Worm (Caenorhabditis elegans) whole organism, dauer: Measurements from ENCODE around the gene str-180.

Experiments
- unc-62 ChIP-seq: sonication (generic microtip); optimal IDR thresholded peaks from 2 replicates; lab custom pipeline; 2017; ENCODE audit warnings: missing biosample characterization, missing genetic modification reagents, missing genetic modification characterization

The str-180 gene

ce11 chrV:6668741-6669140, at the start of gene str-180:
Gene str-180, minus strand, starts transcription at chrV:6668841.
- TF ChIP-seq unc-62 (GFP tag; lab: Kevin White, UChicago): no peak

- no peak for TF ChIP-seq unc-62 (GFP tag; lab: Kevin White, UChicago)
Measured at ce11 chrV:6718232-6718631, 49.6 kb upstream of the str-180 start, which contains the start of gene srg-30. Gene srg-30, minus strand, starts transcription at chrV:6718332.

- no peak for TF ChIP-seq unc-62 (GFP tag; lab: Kevin White, UChicago)
Measured at ce11 chrV:6710462-6710861, 41.8 kb upstream of the str-180 start, which contains the start of gene sna-1. Gene sna-1, minus strand, starts transcription at chrV:6710679.

ce11 chrV:6709050-6709683, 40.5 kb upstream of the str-180 start, which contains the start of gene dlst-1:
Gene dlst-1, minus strand, starts transcription at chrV:6709101.
- TF ChIP-seq unc-62 (GFP tag; lab: Kevin White, UChicago): no peak

- no peak for TF ChIP-seq unc-62 (GFP tag; lab: Kevin White, UChicago)
Measured at ce11 chrV:6706771-6707170, 38.1 kb upstream of the str-180 start, which contains the start of gene W02F12.4. Gene W02F12.4, minus strand, starts transcription at chrV:6706934.

ce11 chrV:6705367-6705766, 36.7 kb upstream of the str-180 start:
- TF ChIP-seq unc-62 (GFP tag; lab: Kevin White, UChicago): no peak

- TF ChIP-seq unc-62 (GFP tag; lab: Kevin White, UChicago): no peak
Measured at ce11 chrV:6704482-6704881, 35.8 kb upstream of the str-180 start.

- no peak for TF ChIP-seq unc-62 (GFP tag; lab: Kevin White, UChicago)
Measured at ce11 chrV:6702692-6703091, 34.1 kb upstream of the str-180 start, which contains the start of gene era-1. Gene era-1, plus strand, starts transcription at chrV:6703057.

ce11 chrV:6699833-6700232, 31.2 kb upstream of the str-180 start:
- no peak for TF ChIP-seq unc-62 (GFP tag; lab: Kevin White, UChicago)

ce11 chrV:6699021-6699420, 30.4 kb upstream of the str-180 start:
- TF ChIP-seq unc-62 (GFP tag; lab: Kevin White, UChicago): no peak

- TF ChIP-seq unc-62 (GFP tag; lab: Kevin White, UChicago): no peak
Measured at ce11 chrV:6697552-6697951, 28.9 kb upstream of the str-180 start, which contains the start of gene W02F12.2. Gene W02F12.2, minus strand, starts transcription at chrV:6697652.

ce11 chrV:6694668-6695067, 26.0 kb upstream of the str-180 start, which contains the start of gene W02F12.8:
Gene W02F12.8, minus strand, starts transcription at chrV:6694768.
- TF ChIP-seq unc-62 (GFP tag; lab: Kevin White, UChicago): no peak

ce11 chrV:6691813-6692351, 23.2 kb upstream of the str-180 start, which contains the start of gene mtl-1:
Gene mtl-1, minus strand, starts transcription at chrV:6691863.
- TF ChIP-seq unc-62 (GFP tag; lab: Kevin White, UChicago): no peak

ce11 chrV:6690075-6690474, 21.4 kb upstream of the str-180 start:
- TF ChIP-seq unc-62 (GFP tag; lab: Kevin White, UChicago): no peak

- TF ChIP-seq unc-62 (GFP tag; lab: Kevin White, UChicago): no peak
Measured at ce11 chrV:6688392-6688791, 19.8 kb upstream of the str-180 start, which contains the start of gene K11G9.5. Gene K11G9.5, minus strand, starts transcription at chrV:6688492.

- TF ChIP-seq unc-62 (GFP tag; lab: Kevin White, UChicago): no peak
Measured at ce11 chrV:6685963-6686362, 17.3 kb upstream of the str-180 start.

- no peak for TF ChIP-seq unc-62 (GFP tag; lab: Kevin White, UChicago)
Measured at ce11 chrV:6685499-6685898, 16.9 kb upstream of the str-180 start.
